Worm (Caenorhabditis elegans): ENCODE results near the gene ver-1.

The ver-1 gene

DNA sequence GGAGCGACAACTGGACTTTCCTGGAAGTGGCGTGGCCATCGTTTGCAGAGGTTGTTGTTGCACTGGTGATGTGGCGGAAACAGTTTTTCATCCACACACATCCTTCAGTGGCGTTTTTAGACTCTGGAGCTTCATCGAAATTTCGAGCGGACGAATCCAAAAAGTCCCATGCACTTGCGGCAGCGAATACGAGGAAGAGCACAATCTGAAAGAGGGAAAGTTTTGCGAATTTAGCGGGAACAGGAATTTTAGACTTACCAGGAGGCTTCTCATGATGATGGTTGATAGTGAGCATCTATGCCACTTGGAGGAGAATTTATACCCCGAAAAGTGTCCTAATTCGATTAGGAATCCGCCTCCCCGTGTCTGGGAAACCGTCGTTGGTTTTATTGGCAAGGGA lies 21.1 kb downstream of the ver-1 start, which contains the start of gene F40G9.14:
Gene F40G9.14 (minus strand): TSS at position 101 of the 400 bp plus-strand sequence.
- TF ChIP-seq ceh-90 (tag; optimal IDR thresholded peaks at IDR 0.05) (no peak), alr-1 (tag; optimal IDR thresholded peaks at IDR 0.05; ENCODE audit: borderline replicate concordance) (no peak), unc-86 (tag; optimal IDR thresholded peaks at IDR 0.05) (no peak), dsc-1 (tag; optimal IDR thresholded peaks at IDR 0.05) (no peak), rnt-1 (tag; optimal IDR thresholded peaks at IDR 0.05) (no peak), pag-3 (tag; optimal IDR thresholded peaks at IDR 0.05; ENCODE audit: borderline replicate concordance, insufficient read depth) (no peak), ceh-82 (tag; optimal IDR thresholded peaks at IDR 0.05) (no peak), pax-3 (tag; optimal IDR thresholded peaks at IDR 0.05) (no peak), nhr-76 (tag; optimal IDR thresholded peaks at IDR 0.05) (no peak)

DNA sequence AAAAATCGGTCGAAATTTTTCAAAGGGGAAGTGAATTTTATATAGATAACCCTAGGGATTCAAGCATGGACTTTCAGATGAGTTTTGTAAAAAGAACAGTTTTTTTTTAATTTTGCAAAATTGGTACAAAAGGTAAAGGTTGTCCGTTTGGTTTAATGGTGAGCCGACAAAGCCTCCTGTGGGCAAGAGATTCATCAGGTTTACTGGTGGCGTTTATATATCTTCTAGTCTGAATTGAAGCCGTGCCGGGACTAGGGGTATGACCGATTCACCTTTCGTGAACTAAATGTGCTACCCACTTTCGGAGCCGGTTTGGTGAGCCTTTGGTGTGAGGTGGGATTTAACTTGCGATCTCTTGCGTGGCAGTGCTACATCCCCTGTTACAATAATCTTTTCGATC lies 21.5 kb downstream of the ver-1 start:
- TF ChIP-seq nhr-47 (tag; optimal IDR thresholded peaks at IDR 0.05) (no peak), efl-3 (GFP tag; optimal IDR thresholded peaks at IDR 0.05) (no peak), lin-13 (GFP tag; optimal IDR thresholded peaks at IDR 0.05) (no peak), dpl-1 (GFP tag; optimal IDR thresholded peaks at IDR 0.05) (no peak), sox-4 (tag; optimal IDR thresholded peaks at IDR 0.05) (no peak), pax-3 (tag; optimal IDR thresholded peaks at IDR 0.05) (no peak), snpc-4 (tag; optimal IDR thresholded peaks at IDR 0.05) (no peak), fkh-8 (tag; optimal IDR thresholded peaks at IDR 0.05) (no peak), mdl-1 (tag; optimal IDR thresholded peaks at IDR 0.05) (no peak), blmp-1 (tag; optimal IDR thresholded peaks at IDR 0.05) (no peak), C04F5.9 (tag; optimal IDR thresholded peaks at IDR 0.05) (no peak), ceh-88 (GFP tag; IDR thresholded peaks at IDR 0.05) (no peak), nhr-71 (tag; optimal IDR thresholded peaks at IDR 0.05) (no peak)

DNA sequence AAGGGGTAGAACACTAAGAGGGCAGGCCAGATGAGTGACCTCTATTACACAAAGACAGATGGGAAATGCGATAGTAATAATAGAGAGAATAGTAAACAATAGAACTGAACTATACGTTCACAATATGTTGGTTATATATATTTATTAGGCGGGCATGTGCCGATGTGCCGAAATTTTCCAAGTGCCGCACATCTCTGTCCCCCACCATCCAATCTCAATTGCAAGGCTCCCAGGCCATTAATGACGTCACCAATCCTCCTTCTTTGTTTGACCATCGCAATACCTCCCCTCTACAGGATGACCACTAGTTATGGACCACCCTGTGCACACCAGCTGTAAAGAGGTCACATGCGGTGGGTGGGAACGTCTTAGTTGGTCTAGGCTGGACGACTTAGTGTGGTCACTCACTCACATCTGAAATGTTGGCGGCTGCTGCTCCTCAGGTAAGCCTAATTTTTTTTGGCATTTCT lies 22.5 kb downstream of the ver-1 start, which contains the start of gene F40G9.6:
Gene F40G9.6 (plus strand): TSS at position 420 of the 470 bp plus-strand sequence.
- TF ChIP-seq skn-1 (tag; optimal IDR thresholded peaks at IDR 0.05): no peak
- no peak for TF ChIP-seq F16B12.6 (tag; optimal IDR thresholded peaks at IDR 0.05)
- no peak for TF ChIP-seq tbx-2 (tag; optimal IDR thresholded peaks at IDR 0.05)
- no peak for TF ChIP-seq lin-35 (GFP tag; optimal IDR thresholded peaks at IDR 0.05)
- TF ChIP-seq zag-1 (tag; optimal IDR thresholded peaks at IDR 0.05): no peak
- no peak for TF ChIP-seq nhr-20 (tag; optimal IDR thresholded peaks at IDR 0.05)
- TF ChIP-seq nhr-47 (tag; optimal IDR thresholded peaks at IDR 0.05): no peak

DNA sequence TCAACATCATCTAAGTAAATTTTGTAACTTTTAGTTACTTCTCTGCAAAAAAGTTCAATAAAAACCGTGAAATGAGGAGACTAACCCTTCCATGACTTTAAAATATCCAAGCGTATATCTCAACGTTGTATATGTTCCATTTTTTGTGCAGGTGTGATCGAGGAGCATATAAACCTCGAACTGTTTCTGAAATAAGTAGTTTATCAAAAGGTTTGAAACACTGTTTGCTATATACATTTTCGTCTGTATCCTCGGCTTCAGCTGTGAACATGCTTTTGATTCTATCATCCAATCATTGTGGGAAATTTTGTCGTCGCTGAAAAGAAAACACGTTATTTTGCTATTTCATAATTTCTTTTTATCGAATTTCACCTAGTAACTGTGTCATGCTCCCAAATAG lies 24.3 kb downstream of the ver-1 start, which contains the start of gene F40G9.5:
Gene F40G9.5 (plus strand): TSS at position 301 of the 400 bp plus-strand sequence.
- TF ChIP-seq xbp-1 (tag; optimal IDR thresholded peaks at IDR 0.05) (no peak), F16B12.6 (tag; optimal IDR thresholded peaks at IDR 0.05) (no peak), fkh-8 (tag; optimal IDR thresholded peaks at IDR 0.05) (no peak), isw-1 (GFP tag; IDR thresholded peaks at IDR 0.05) (no peak), sox-4 (tag; optimal IDR thresholded peaks at IDR 0.05) (no peak)

DNA sequence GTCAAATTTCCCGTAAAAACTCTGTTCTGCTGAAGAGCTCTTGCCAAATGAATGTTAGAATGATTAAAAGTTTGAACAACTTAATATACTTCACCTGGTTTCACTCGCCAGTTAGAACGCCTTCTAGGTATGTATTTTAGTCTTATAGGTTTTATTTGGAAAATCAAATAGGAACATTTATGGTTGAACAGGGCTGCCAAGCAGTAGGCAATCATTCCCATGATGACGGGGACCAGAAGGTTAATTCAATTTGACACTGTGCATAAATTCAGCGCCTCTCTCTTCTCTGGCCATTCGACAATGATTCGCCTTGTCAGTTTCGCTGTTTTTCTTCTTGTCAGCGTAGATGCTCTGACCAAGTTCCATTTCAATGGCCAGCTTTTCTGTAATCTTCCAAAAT lies 25.5 kb downstream of the ver-1 start, which contains the start of gene F40G9.15:
Gene F40G9.15 (plus strand): TSS at position 301 of the 400 bp plus-strand sequence.
- TF ChIP-seq nhr-90 (tag; optimal IDR thresholded peaks at IDR 0.05; ENCODE audit: poor library complexity) (no peak), nhr-47 (tag; optimal IDR thresholded peaks at IDR 0.05) (no peak)

DNA sequence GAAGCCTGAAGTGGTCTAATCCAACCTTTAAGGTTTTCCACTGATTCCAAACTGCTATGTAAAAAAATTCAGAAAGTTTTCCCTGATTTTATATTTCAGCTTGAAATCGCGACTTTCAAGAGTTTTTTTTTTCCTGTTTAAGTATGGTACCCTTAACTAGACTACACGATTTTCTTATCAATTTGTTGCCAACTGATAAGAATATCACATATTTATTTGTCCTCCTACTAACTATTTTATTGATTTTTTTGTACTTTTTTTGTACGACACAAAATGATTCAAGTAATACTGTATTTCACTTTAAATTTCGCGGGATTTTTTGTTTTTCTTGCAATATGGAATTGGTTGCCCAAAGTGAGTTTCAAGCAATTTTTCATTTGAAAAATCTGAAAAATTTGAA lies 26.4 kb downstream of the ver-1 start:
- peak; percentile 39 for TF ChIP-seq elt-2 (tag; optimal IDR thresholded peaks at IDR 0.05)
- TF ChIP-seq mef-2 (tag; optimal IDR thresholded peaks at IDR 0.05): no peak
- no peak for TF ChIP-seq sox-4 (tag; optimal IDR thresholded peaks at IDR 0.05)
